Worm (Caenorhabditis elegans) whole organism, L2 larva: ENCODE data around the gene col-86.

Source experiments
- C34F6.9 ChIP-seq: fragments of 150-350 bp; optimal IDR thresholded peaks from 2 replicates; lab custom pipeline; 2014; ENCODE audit warnings: missing biosample characterization, missing genetic modification characterization
- F13H6.1 ChIP-seq: sonication (generic microtip); optimal IDR thresholded peaks from 2 replicates; lab custom pipeline; 2016; ENCODE audit warnings: missing genetic modification characterization, missing compliant biosample characterization
- R02D3.7 ChIP-seq: fragments of 150-350 bp; optimal IDR thresholded peaks from 2 replicates; lab custom pipeline; 2014; ENCODE audit warnings: missing biosample characterization, missing genetic modification characterization
- Y55F3AM.14 ChIP-seq: fragments of 200-800 bp; sonication (Bioruptor generic); optimal IDR thresholded peaks from 2 replicates; lab custom pipeline; 2018; ENCODE audit warnings: mild to moderate bottlenecking, missing genetic modification characterization, missing compliant biosample characterization
- ZK546.5 ChIP-seq: sonication (generic microtip); optimal IDR thresholded peaks from 2 replicates; lab custom pipeline; 2017; ENCODE audit warnings: missing biosample characterization, missing genetic modification characterization
- alr-1 ChIP-seq: fragments of 150-350 bp; optimal IDR thresholded peaks from 2 replicates; lab custom pipeline; 2014; ENCODE audit warnings: missing biosample characterization, missing genetic modification characterization
- ama-1 ChIP-seq: fragments of 150-350 bp; optimal IDR thresholded peaks from 2 replicates; lab custom pipeline; 2018; ENCODE audit warnings: inconsistent platforms
- ceh-16 ChIP-seq: fragments of 150-350 bp; optimal IDR thresholded peaks from 2 replicates; lab custom pipeline; 2014; ENCODE audit warnings: missing biosample characterization, missing genetic modification characterization
- ceh-82 ChIP-seq: fragments of 150-350 bp; optimal IDR thresholded peaks from 2 replicates; lab custom pipeline; 2014; ENCODE audit warnings: missing biosample characterization, missing genetic modification characterization
- crh-2 ChIP-seq: sonication (generic microtip); optimal IDR thresholded peaks from 2 replicates; lab custom pipeline; 2017; ENCODE audit warnings: missing biosample characterization, missing genetic modification characterization
- dmd-4 ChIP-seq: sonication (generic microtip); optimal IDR thresholded peaks from 2 replicates; lab custom pipeline; 2017; ENCODE audit warnings: missing biosample characterization, missing genetic modification characterization
- fos-1 ChIP-seq: fragments of 150-350 bp; optimal IDR thresholded peaks from 2 replicates; lab custom pipeline; 2014; ENCODE audit warnings: missing biosample characterization, missing genetic modification characterization
- gmeb-1 ChIP-seq: fragments of 150-350 bp; optimal IDR thresholded peaks from 2 replicates; lab custom pipeline; 2014; ENCODE audit warnings: missing biosample characterization, missing genetic modification characterization
- lin-11 ChIP-seq: fragments of 150-350 bp; sonication (generic microtip); optimal IDR thresholded peaks from 2 replicates; lab custom pipeline; 2014; ENCODE audit warnings: missing biosample characterization, missing genetic modification characterization, inconsistent platforms, mixed read lengths
- lsy-2 ChIP-seq, 2 experiments: fragments of 150-350 bp in 1 of 2; sonication (generic microtip) in 1 of 2; optimal IDR thresholded peaks; 2 replicates each; lab custom pipeline; 2014 to 2017; ENCODE audit warnings: missing biosample characterization in 2 of 2, missing genetic modification characterization in 2 of 2
- mbf-1 ChIP-seq: sonication (generic microtip); optimal IDR thresholded peaks from 2 replicates; lab custom pipeline; 2017; ENCODE audit warnings: missing biosample characterization, missing genetic modification characterization
- mdl-1 ChIP-seq, 2 experiments: fragments of 150-350 bp in 1 of 2; sonication (generic microtip) in 1 of 2; optimal IDR thresholded peaks; 2 replicates each; lab custom pipeline; 2017; ENCODE audit warnings: missing biosample characterization in 2 of 2, missing genetic modification characterization in 2 of 2
- nhr-10 ChIP-seq: sonication (generic microtip); optimal IDR thresholded peaks from 2 replicates; lab custom pipeline; 2017; ENCODE audit warnings: missing biosample characterization, missing genetic modification characterization
- nhr-11 ChIP-seq: fragments of 150-350 bp; optimal IDR thresholded peaks from 2 replicates; lab custom pipeline; 2014; ENCODE audit warnings: missing biosample characterization, missing genetic modification characterization
- nhr-12 ChIP-seq: fragments of 150-350 bp; optimal IDR thresholded peaks from 2 replicates; lab custom pipeline; 2014; ENCODE audit warnings: missing biosample characterization, missing genetic modification characterization
- nhr-129 ChIP-seq: fragments of 150-350 bp; optimal IDR thresholded peaks from 2 replicates; lab custom pipeline; 2014; ENCODE audit warnings: missing biosample characterization, missing genetic modification characterization
- nhr-21 ChIP-seq: fragments of 150-350 bp; optimal IDR thresholded peaks from 2 replicates; lab custom pipeline; 2014; ENCODE audit warnings: missing biosample characterization, missing genetic modification characterization
- nhr-23 ChIP-seq: fragments of 150-350 bp; optimal IDR thresholded peaks from 2 replicates; lab custom pipeline; 2014; ENCODE audit warnings: missing biosample characterization, missing genetic modification reagents, missing genetic modification characterization
- nhr-25 ChIP-seq: fragments of 150-350 bp; sonication (generic microtip); optimal IDR thresholded peaks from 3 replicates; lab custom pipeline; 2014; ENCODE audit warnings: missing biosample characterization, missing genetic modification characterization
- nhr-77 ChIP-seq: fragments of 150-350 bp; optimal IDR thresholded peaks from 2 replicates; lab custom pipeline; 2014; ENCODE audit warnings: missing biosample characterization, missing genetic modification characterization
- peb-1 ChIP-seq: fragments of 150-350 bp; optimal IDR thresholded peaks from 2 replicates; lab custom pipeline; 2014; ENCODE audit warnings: missing biosample characterization, missing genetic modification characterization
- sem-4 ChIP-seq: fragments of 150-350 bp; optimal IDR thresholded peaks from 2 replicates; lab custom pipeline; 2014; ENCODE audit warnings: missing biosample characterization, missing genetic modification reagents, missing genetic modification characterization
- skn-1 ChIP-seq: sonication (generic microtip); optimal IDR thresholded peaks from 2 replicates; lab custom pipeline; 2017; ENCODE audit warnings: missing biosample characterization, missing genetic modification characterization
- sma-3 ChIP-seq: sonication (generic microtip); optimal IDR thresholded peaks from 2 replicates; lab custom pipeline; 2016; ENCODE audit warnings: missing genetic modification reagents, missing genetic modification characterization, missing compliant biosample characterization
- sma-9 ChIP-seq, 2 experiments: fragments of 150-350 bp in 1 of 2; sonication (generic microtip) in 1 of 2; optimal IDR thresholded peaks; 2 replicates each; lab custom pipeline; 2014 to 2016; ENCODE audit warnings: missing genetic modification characterization in 2 of 2, mild to moderate bottlenecking in 1 of 2, missing biosample characterization in 1 of 2, missing compliant biosample characterization in 1 of 2, missing genetic modification reagents in 1 of 2, moderate library complexity in 1 of 2
- snpc-4 ChIP-seq: fragments of 150-350 bp; optimal IDR thresholded peaks from 2 replicates; lab custom pipeline; 2014; ENCODE audit warnings: missing biosample characterization, missing genetic modification characterization
- unc-55 ChIP-seq: fragments of 150-350 bp; sonication (generic microtip); optimal IDR thresholded peaks from 3 replicates; lab custom pipeline; 2014; ENCODE audit warnings: missing biosample characterization, missing genetic modification reagents, missing genetic modification characterization
- unc-62 ChIP-seq: fragments of 150-350 bp; optimal IDR thresholded peaks from 2 replicates; lab custom pipeline; 2014; ENCODE audit warnings: missing biosample characterization, missing genetic modification reagents, missing genetic modification characterization
- zag-1 ChIP-seq: fragments of 150-350 bp; optimal IDR thresholded peaks from 2 replicates; lab custom pipeline; 2014; ENCODE audit warnings: missing biosample characterization, missing genetic modification characterization
- ztf-1 ChIP-seq: fragments of 200-800 bp; sonication (Bioruptor generic); conservative IDR thresholded peaks from 2 replicates; pipeline ENCODE4 v1.3.6; 2022; ENCODE audit warnings: missing genetic modification characterization, missing compliant biosample characterization
- ztf-11 ChIP-seq: sonication (generic microtip); optimal IDR thresholded peaks from 2 replicates; lab custom pipeline; 2017; ENCODE audit warnings: missing biosample characterization, missing genetic modification characterization

The col-86 gene

DNA sequence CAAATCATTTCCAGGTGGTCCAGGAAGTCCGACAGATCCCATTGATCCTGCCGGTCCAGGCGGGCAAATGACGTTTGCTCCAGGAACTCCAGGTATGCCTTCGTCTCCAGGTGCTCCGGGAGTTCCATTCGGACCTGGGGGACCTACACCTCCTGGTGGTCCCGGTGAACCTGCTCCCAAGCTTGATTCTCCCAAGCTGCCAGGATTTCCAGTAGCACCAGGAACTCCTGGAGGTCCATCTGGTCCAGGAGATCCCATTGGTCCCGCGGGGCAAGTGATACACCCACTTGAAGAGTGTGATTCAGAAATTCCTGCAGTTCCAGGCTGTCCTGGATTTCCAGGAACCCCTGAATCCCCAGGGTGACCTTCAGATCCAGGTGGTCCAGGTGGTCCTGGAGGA, 1.7 kb downstream of the col-86 start:
- TF ChIP-seq nhr-25 (tag; lab: Kevin White, UChicago) (no peak), C34F6.9 (tag; lab: Kevin White, UChicago) (no peak), ztf-1 (GFP tag; lab: Robert Waterston, UW) (no peak), crh-2 (no peak), nhr-21 (no peak), nhr-10 (tag; lab: Kevin White, UChicago) (no peak), mbf-1 (tag; lab: Kevin White, UChicago) (no peak), Y55F3AM.14 (GFP tag; lab: Kevin White, UChicago) (no peak), ztf-11 (tag; lab: Kevin White, UChicago) (no peak), peb-1 (tag; lab: Kevin White, UChicago) (no peak)
- TF ChIP-seq, all 48 proteins: peak for 0

DNA sequence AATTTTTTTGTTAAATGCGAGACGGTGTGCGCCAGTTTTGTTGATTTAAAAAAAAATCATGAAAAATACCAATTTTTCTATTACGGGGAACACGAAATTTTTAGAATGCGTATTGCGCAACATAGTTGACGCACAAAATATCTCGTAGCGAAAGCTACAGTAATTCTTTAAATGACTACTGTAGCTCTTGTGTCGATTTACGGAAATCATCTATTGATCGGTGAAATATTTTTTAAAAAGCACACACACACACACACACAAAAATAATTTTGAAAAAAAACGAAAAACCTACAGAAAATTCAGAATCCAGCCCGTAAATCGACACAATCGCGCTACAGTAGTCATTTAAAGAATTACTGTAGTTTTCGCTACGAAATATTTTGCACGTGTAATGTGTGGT, 6.2 kb downstream of the col-86 start:
- TF ChIP-seq zag-1 (tag; lab: Kevin White, UChicago) (no peak), nhr-10 (tag; lab: Kevin White, UChicago) (no peak), mdl-1 (tag; optimal IDR thresholded peaks at IDR 0.05; lab: Kevin White, UChicago) (no peak)
- TF ChIP-seq, all 48 proteins: peak for 0

- no peak for TF ChIP-seq lsy-2 (tag; optimal IDR thresholded peaks at IDR 0.05; lab: Kevin White, UChicago)
- TF ChIP-seq snpc-4 (tag; lab: Kevin White, UChicago) = no peak
- no peak for TF ChIP-seq nhr-12 (tag; lab: Kevin White, UChicago)
- no peak for TF ChIP-seq fos-1 (tag; lab: Kevin White, UChicago)
- TF ChIP-seq, all 48 proteins: peak for 0
These were observed 7.0 kb downstream of the col-86 start, which contains the start of gene Y81G3A.4 for ce11 chrII:13091123-13091522. Gene Y81G3A.4 (plus strand): TSS chrII:13091423.

ce11 chrII:13085951-13086350, 12.1 kb downstream of the col-86 start:
- no peak for TF ChIP-seq F13H6.1 (tag; lab: Kevin White, UChicago)
- no peak for TF ChIP-seq nhr-12 (tag; lab: Kevin White, UChicago)
- no peak for TF ChIP-seq crh-2
- TF ChIP-seq sma-3 (GFP tag; lab: Kevin White, UChicago) = no peak
- TF ChIP-seq nhr-77 (tag; lab: Kevin White, UChicago) = no peak
- no peak for TF ChIP-seq nhr-21
- no peak for TF ChIP-seq skn-1 (tag; lab: Kevin White, UChicago)
- TF ChIP-seq ama-1 (lab: Kevin White, UChicago) = no peak
- TF ChIP-seq nhr-11 (tag; lab: Kevin White, UChicago) = no peak
- no peak for TF ChIP-seq nhr-129 (tag; lab: Kevin White, UChicago)
- TF ChIP-seq sma-9 (GFP tag; optimal IDR thresholded peaks at IDR 0.05; lab: Kevin White, UChicago) = no peak
- TF ChIP-seq sma-9 (tag; optimal IDR thresholded peaks at IDR 0.05; lab: Kevin White, UChicago) = no peak
- no peak for TF ChIP-seq nhr-10 (tag; lab: Kevin White, UChicago)
- TF ChIP-seq alr-1 (tag; lab: Kevin White, UChicago) = no peak
- no peak for TF ChIP-seq dmd-4 (tag; lab: Kevin White, UChicago)
- TF ChIP-seq ZK546.5 (tag; lab: Kevin White, UChicago) = no peak
- no peak for TF ChIP-seq ztf-11 (tag; lab: Kevin White, UChicago)
- TF ChIP-seq zag-1 (tag; lab: Kevin White, UChicago) = no peak
- no peak for TF ChIP-seq unc-62
- no peak for TF ChIP-seq sem-4 (tag; lab: Kevin White, UChicago)
- no peak for TF ChIP-seq nhr-23 (tag; lab: Kevin White, UChicago)

ce11 chrII:13083752-13084214, 14.3 kb downstream of the col-86 start, which contains the start of the genes Y81G3A.1 and gcn-2:
Gene Y81G3A.1 (minus strand): TSS chrII:13083926.
Gene gcn-2 (plus strand): TSS chrII:13084164.
- TF ChIP-seq ceh-16 (tag; lab: Kevin White, UChicago) (peak; percentile 36), R02D3.7 (tag; lab: Kevin White, UChicago) (no peak), fos-1 (tag; lab: Kevin White, UChicago) (peak; percentile 10), nhr-77 (tag; lab: Kevin White, UChicago) (no peak), ceh-82 (no peak), crh-2 (peak; percentile 46), lsy-2 (tag; optimal IDR thresholded peaks at IDR 0.05; lab: Kevin White, UChicago) (peak in 1 of 2 experiments; percentile 46), sma-3 (GFP tag; lab: Kevin White, UChicago) (peak; percentile 29), nhr-12 (tag; lab: Kevin White, UChicago) (no peak), nhr-21 (peak; percentile 0), nhr-129 (tag; lab: Kevin White, UChicago) (peak; percentile 46), unc-55 (GFP tag; lab: Kevin White, UChicago) (peak; percentile 70), lin-11 (tag; lab: Kevin White, UChicago) (peak; percentile 19), sma-9 (GFP tag; optimal IDR thresholded peaks at IDR 0.05; lab: Kevin White, UChicago) (peak; percentile 52), sma-9 (tag; optimal IDR thresholded peaks at IDR 0.05; lab: Kevin White, UChicago) (no peak), ama-1 (lab: Kevin White, UChicago) (no peak), gmeb-1 (tag; lab: Kevin White, UChicago) (peak; percentile 96)
